Worm (Caenorhabditis elegans) whole organism, L4 larva: ENCODE data around the gene nspb-11.

Experiments
- F10B5.3 ChIP-seq: sonication (generic microtip); optimal IDR thresholded peaks from 2 replicates; lab custom pipeline; 2016; ENCODE audit warnings: mild to moderate bottlenecking, missing genetic modification characterization, missing compliant biosample characterization
- F44E2.7 ChIP-seq: fragments of 200-800 bp; sonication (Bioruptor generic); IDR thresholded peaks from 2 replicates; pipeline ENCODE4 v2.1.2; 2022; ENCODE audit warnings: missing genetic modification characterization, missing compliant biosample characterization
- R02D3.7 ChIP-seq: fragments of 150-350 bp; sonication (generic microtip); optimal IDR thresholded peaks from 3 replicates; lab custom pipeline; 2014; ENCODE audit warnings: missing biosample characterization, missing genetic modification characterization
- T20F7.1 ChIP-seq: fragments of 200-800 bp; sonication (Bioruptor generic); optimal IDR thresholded peaks from 2 replicates; lab custom pipeline; 2018; ENCODE audit warnings: mild to moderate bottlenecking, missing genetic modification characterization, missing compliant biosample characterization
- T26A8.4 ChIP-seq: fragments of 200-800 bp; sonication (Bioruptor generic); IDR thresholded peaks from 2 replicates; pipeline ENCODE4 v1.3.6; 2022; ENCODE audit warnings: missing genetic modification characterization, missing compliant biosample characterization
- Y75B8A.6 ChIP-seq: fragments of 200-800 bp; sonication (Bioruptor generic); IDR thresholded peaks from 2 replicates; pipeline ENCODE4 v1.3.6; 2022; ENCODE audit warnings: missing genetic modification reagents, missing genetic modification characterization, missing compliant biosample characterization
- ZK546.5 ChIP-seq, 2 experiments: sonication (generic microtip); optimal IDR thresholded peaks; 2 replicates each; lab custom pipeline; 2017; ENCODE audit warnings: missing biosample characterization in 2 of 2, missing genetic modification characterization in 2 of 2
- aha-1 ChIP-seq: fragments of 150-350 bp; peaks from one replicate; lab custom pipeline; 2014; ENCODE audit warnings: missing biosample characterization, missing genetic modification characterization
- attf-4 ChIP-seq: sonication (generic microtip); optimal IDR thresholded peaks from 3 replicates; lab custom pipeline; 2017; ENCODE audit warnings: missing biosample characterization, missing genetic modification characterization
- ceh-62 ChIP-seq: sonication (generic microtip); optimal IDR thresholded peaks from 2 replicates; lab custom pipeline; 2017; ENCODE audit warnings: missing biosample characterization, missing genetic modification characterization
- ceh-82 ChIP-seq: sonication (generic microtip); optimal IDR thresholded peaks from 2 replicates; lab custom pipeline; 2017; ENCODE audit warnings: missing biosample characterization, missing genetic modification characterization
- cey-2 ChIP-seq: sonication (generic microtip); optimal IDR thresholded peaks from 3 replicates; lab custom pipeline; 2017; ENCODE audit warnings: missing genetic modification characterization, mild to moderate bottlenecking, missing compliant biosample characterization, antibody characterized with exemption, borderline replicate concordance; ENCODE audit not compliant: insufficient read depth
- ctbp-1 ChIP-seq: fragments of 200-800 bp; sonication (Bioruptor generic); IDR thresholded peaks from 2 replicates; pipeline ENCODE4 v1.3.6; 2022; ENCODE audit warnings: missing genetic modification reagents, missing genetic modification characterization, missing compliant biosample characterization
- dmd-9 ChIP-seq: fragments of 200-800 bp; sonication (Bioruptor generic); IDR thresholded peaks from 2 replicates; pipeline ENCODE4 v1.3.6; 2022; ENCODE audit warnings: missing genetic modification reagents, missing genetic modification characterization, missing compliant biosample characterization
- dpl-1 ChIP-seq: fragments of 150-350 bp; optimal IDR thresholded peaks from 2 replicates; lab custom pipeline; 2014; ENCODE audit warnings: missing biosample characterization, missing genetic modification reagents, missing genetic modification characterization
- duxl-1 ChIP-seq: sonication (generic microtip); optimal IDR thresholded peaks from 2 replicates; lab custom pipeline; 2016; ENCODE audit warnings: mild to moderate bottlenecking, missing genetic modification characterization, moderate library complexity, missing compliant biosample characterization; ENCODE audit not compliant: poor library complexity
- dve-1 ChIP-seq: sonication (generic microtip); optimal IDR thresholded peaks from 2 replicates; lab custom pipeline; 2017; ENCODE audit warnings: antibody characterized with exemption, mild to moderate bottlenecking, missing genetic modification characterization, missing compliant biosample characterization; ENCODE audit not compliant: insufficient read depth
- egl-43 ChIP-seq: fragments of 200-800 bp; sonication (Bioruptor generic); IDR thresholded peaks from 2 replicates; pipeline ENCODE4 v1.3.6; 2022; ENCODE audit warnings: missing genetic modification reagents, missing genetic modification characterization, missing compliant biosample characterization
- gei-8 ChIP-seq: fragments of 200-800 bp; sonication (Bioruptor generic); optimal IDR thresholded peaks from 2 replicates; lab custom pipeline; 2018; ENCODE audit warnings: mild to moderate bottlenecking, missing genetic modification characterization, missing compliant biosample characterization
- hlh-11 ChIP-seq: fragments of 200-800 bp; sonication (Bioruptor generic); optimal IDR thresholded peaks from 2 replicates; lab custom pipeline; 2018; ENCODE audit warnings: mild to moderate bottlenecking, missing genetic modification characterization, missing compliant biosample characterization
- hlh-30 ChIP-seq: sonication (generic microtip); optimal IDR thresholded peaks from 2 replicates; lab custom pipeline; 2017; ENCODE audit warnings: antibody characterized with exemption, mild to moderate bottlenecking, missing genetic modification characterization, missing compliant biosample characterization; ENCODE audit not compliant: insufficient read depth
- lin-1 ChIP-seq: fragments of 200-800 bp; sonication (Bioruptor generic); IDR thresholded peaks from 2 replicates; pipeline ENCODE4 v1.3.6; 2022; ENCODE audit warnings: missing genetic modification reagents, missing genetic modification characterization, missing compliant biosample characterization
- lin-13 ChIP-seq: fragments of 150-350 bp; optimal IDR thresholded peaks from 2 replicates; lab custom pipeline; 2014; ENCODE audit warnings: missing biosample characterization, missing genetic modification reagents, missing genetic modification characterization
- lin-39 ChIP-seq: fragments of 150-350 bp; optimal IDR thresholded peaks from 2 replicates; lab custom pipeline; 2014; ENCODE audit warnings: missing biosample characterization, missing genetic modification reagents, missing genetic modification characterization
- lir-3 ChIP-seq: sonication (generic microtip); optimal IDR thresholded peaks from 2 replicates; lab custom pipeline; 2016; ENCODE audit warnings: mild to moderate bottlenecking, missing genetic modification characterization, missing compliant biosample characterization
- mdl-1 ChIP-seq, 2 experiments: fragments of 150-350 bp in 1 of 2; sonication (generic microtip) in 1 of 2; optimal IDR thresholded peaks; 2 replicates each; lab custom pipeline; 2014 to 2017; ENCODE audit warnings: missing biosample characterization in 2 of 2, missing genetic modification characterization in 2 of 2
- mep-1 ChIP-seq: fragments of 150-350 bp; sonication (generic microtip); optimal IDR thresholded peaks from 3 replicates; lab custom pipeline; 2014; ENCODE audit warnings: missing biosample characterization, missing genetic modification characterization
- mes-2 ChIP-seq: sonication (generic microtip); optimal IDR thresholded peaks from 2 replicates; lab custom pipeline; 2016; ENCODE audit warnings: missing genotype, mild to moderate bottlenecking, missing genetic modification characterization, missing compliant biosample characterization; ENCODE audit not compliant: poor library complexity, severe bottlenecking
- mxl-3 ChIP-seq: fragments of 200-800 bp; sonication (Bioruptor generic); optimal IDR thresholded peaks from 2 replicates; lab custom pipeline; 2018; ENCODE audit warnings: mild to moderate bottlenecking, missing genetic modification characterization, missing compliant biosample characterization
- nhr-111 ChIP-seq: fragments of 200-800 bp; sonication (Bioruptor generic); optimal IDR thresholded peaks from 2 replicates; lab custom pipeline; 2018; ENCODE audit warnings: mild to moderate bottlenecking, missing genetic modification characterization, missing compliant biosample characterization
- nhr-25 ChIP-seq: sonication (generic microtip); optimal IDR thresholded peaks from 2 replicates; lab custom pipeline; 2017; ENCODE audit warnings: missing genetic modification characterization, mild to moderate bottlenecking, missing compliant biosample characterization, antibody characterized with exemption, moderate library complexity, borderline replicate concordance; ENCODE audit not compliant: insufficient read depth
- nhr-28 ChIP-seq: fragments of 150-350 bp; optimal IDR thresholded peaks from 2 replicates; lab custom pipeline; 2014; ENCODE audit warnings: missing biosample characterization, missing genetic modification characterization
- nhr-76 ChIP-seq: fragments of 150-350 bp; optimal IDR thresholded peaks from 2 replicates; lab custom pipeline; 2014; ENCODE audit warnings: missing biosample characterization, missing genetic modification characterization
- pqm-1 ChIP-seq: sonication (generic microtip); optimal IDR thresholded peaks from 2 replicates; lab custom pipeline; 2017; ENCODE audit warnings: missing biosample characterization, missing genetic modification characterization
- skn-1 ChIP-seq: fragments of 150-350 bp; optimal IDR thresholded peaks from 2 replicates; lab custom pipeline; 2014; ENCODE audit warnings: missing biosample characterization, missing genetic modification characterization
- spr-3 ChIP-seq: fragments of 200-800 bp; sonication (Bioruptor generic); optimal IDR thresholded peaks from 2 replicates; lab custom pipeline; 2018; ENCODE audit warnings: mild to moderate bottlenecking, missing genetic modification characterization, missing compliant biosample characterization
- tag-97 ChIP-seq: fragments of 200-800 bp; sonication (Bioruptor generic); IDR thresholded peaks from 2 replicates; pipeline ENCODE4 v1.3.6; 2022; ENCODE audit warnings: missing genetic modification characterization, missing compliant biosample characterization
- unc-39 ChIP-seq: sonication (generic microtip); optimal IDR thresholded peaks from 2 replicates; lab custom pipeline; 2017; ENCODE audit warnings: missing biosample characterization, missing genetic modification characterization
- unc-62 ChIP-seq, 3 experiments: fragments of 150-350 bp in 1 of 3; sonication (generic microtip); optimal IDR thresholded peaks in 2 of 3; peaks in 1 of 3; 1 replicate in 1 of 3; 2 replicates in 2 of 3; lab custom pipeline; 2014 to 2017; ENCODE audit warnings: missing biosample characterization in 3 of 3, missing genetic modification characterization in 3 of 3, missing genetic modification reagents in 3 of 3, missing genotype in 1 of 3
- zfp-2 ChIP-seq: sonication (generic microtip); optimal IDR thresholded peaks from 2 replicates; lab custom pipeline; 2016; ENCODE audit warnings: mild to moderate bottlenecking, missing genetic modification characterization, missing compliant biosample characterization
- ztf-7 ChIP-seq: fragments of 150-350 bp; optimal IDR thresholded peaks from 2 replicates; lab custom pipeline; 2014; ENCODE audit warnings: missing biosample characterization, missing genetic modification characterization

nspb-11 gene

DNA sequence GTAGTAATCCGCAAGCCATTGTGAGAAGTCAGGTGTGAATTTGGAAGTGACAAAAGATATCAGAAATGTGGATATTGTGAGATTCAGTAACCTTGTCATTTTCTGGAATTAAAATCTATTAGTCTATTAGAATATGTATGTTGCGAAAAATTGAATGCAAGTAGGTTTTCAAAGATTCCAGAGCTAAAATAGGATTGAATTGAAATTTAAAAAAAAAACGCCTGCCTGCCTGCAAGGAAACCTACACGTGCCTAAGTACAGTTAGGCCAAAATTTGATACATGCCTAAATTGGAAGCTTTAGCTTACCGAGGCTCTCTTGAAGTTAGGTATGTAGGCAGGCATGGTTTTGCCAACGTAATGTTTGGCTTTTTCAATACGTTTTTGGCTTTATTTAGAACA lies 28.1 kb downstream of the nspb-11 start, which contains the start of gene lips-9:
TSS of gene lips-9 (minus strand) at position 101 of the 400 bp plus-strand sequence.
- TF ChIP-seq nhr-25 (tag; lab: Kevin White, UChicago), result no peak
- no peak for TF ChIP-seq ceh-82 (tag; lab: Kevin White, UChicago)
- TF ChIP-seq ctbp-1 (GFP tag; lab: Robert Waterston, UW), result no peak
- TF ChIP-seq dmd-9, result no peak
- TF ChIP-seq ztf-7 (tag; lab: Kevin White, UChicago), result no peak
- no peak for TF ChIP-seq F10B5.3
- no peak for TF ChIP-seq unc-39 (tag; lab: Kevin White, UChicago)
- no peak for TF ChIP-seq T20F7.1 (GFP tag; lab: Kevin White, UChicago)
- TF ChIP-seq Y75B8A.6, result no peak
- no peak for TF ChIP-seq R02D3.7 (tag; lab: Kevin White, UChicago)
- TF ChIP-seq spr-3 (GFP tag; lab: Kevin White, UChicago), result no peak
- TF ChIP-seq T26A8.4 (GFP tag; lab: Robert Waterston, UW), result no peak
- TF ChIP-seq cey-2, result no peak
- TF ChIP-seq tag-97 (GFP tag; lab: Robert Waterston, UW), result no peak
- TF ChIP-seq ZK546.5 (tag; optimal IDR thresholded peaks at IDR 0.05; lab: Kevin White, UChicago), result no peak
- no peak for TF ChIP-seq attf-4 (tag; lab: Kevin White, UChicago)
- TF ChIP-seq, all 104 proteins: peak for 0

DNA sequence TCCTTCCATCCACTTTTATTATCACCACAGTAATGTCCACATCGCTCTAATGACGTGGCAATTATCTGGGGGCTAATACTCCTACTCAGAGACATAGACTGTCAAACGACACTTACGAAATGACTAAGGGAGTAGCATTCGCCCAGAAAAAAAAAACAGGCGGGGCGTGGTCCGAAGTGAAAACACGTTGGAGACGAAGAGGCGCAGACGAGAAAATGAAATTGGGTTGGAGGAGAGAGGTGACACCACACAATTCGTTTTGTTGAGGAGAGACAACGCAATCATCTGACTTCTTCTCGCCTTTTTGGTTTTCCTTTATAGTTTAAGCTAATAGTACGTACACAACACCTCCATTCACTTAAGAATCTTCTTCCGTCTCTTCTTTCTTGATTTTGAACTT lies 32.0 kb downstream of the nspb-11 start:
- TF ChIP-seq mxl-3 (GFP tag; lab: Kevin White, UChicago) (peak; percentile 61), dmd-9 (no peak), hlh-30 (tag; lab: Kevin White, UChicago) (peak; percentile 50), dve-1 (tag; lab: Kevin White, UChicago) (peak; percentile 35), mep-1 (tag; lab: Kevin White, UChicago) (peak; percentile 37), nhr-28 (tag; lab: Kevin White, UChicago) (peak; percentile 68), lin-13 (GFP tag; lab: Kevin White, UChicago) (no peak), hlh-11 (tag; lab: Kevin White, UChicago) (peak; percentile 29), mdl-1 (tag; optimal IDR thresholded peaks at IDR 0.05; lab: Kevin White, UChicago) (peak in 1 of 2 experiments; percentile 32)

DNA sequence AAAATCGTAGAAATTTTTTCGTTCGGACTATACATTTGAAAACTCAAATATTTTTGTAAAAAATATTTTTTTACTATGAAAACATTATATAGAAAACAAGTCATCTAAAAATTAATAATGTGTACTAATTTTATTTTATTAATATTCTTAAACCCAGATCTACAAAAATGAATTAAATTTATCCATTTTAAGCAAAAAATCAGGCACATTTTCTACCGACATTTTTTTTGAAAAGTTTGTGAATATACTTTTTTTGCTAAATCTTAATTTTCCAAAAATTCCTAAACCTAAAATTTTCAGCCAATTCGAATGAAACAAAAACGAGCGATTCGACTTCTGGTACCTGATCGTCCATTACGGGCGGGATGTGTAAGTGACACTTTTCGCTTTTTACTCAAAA lies 32.6 kb downstream of the nspb-11 start, which contains the start of gene arrd-10:
TSS of gene arrd-10 (plus strand) at position 301 of the 400 bp plus-strand sequence.
- no peak for TF ChIP-seq tag-97 (GFP tag; lab: Robert Waterston, UW)
- no peak for TF ChIP-seq aha-1
- no peak for TF ChIP-seq ZK546.5 (tag; optimal IDR thresholded peaks at IDR 0.05; lab: Kevin White, UChicago)
- TF ChIP-seq dmd-9, result no peak
- no peak for TF ChIP-seq lin-1
- TF ChIP-seq nhr-76 (tag; lab: Kevin White, UChicago), result no peak
- TF ChIP-seq hlh-30 (tag; lab: Kevin White, UChicago), result no peak
- no peak for TF ChIP-seq lin-39

DNA sequence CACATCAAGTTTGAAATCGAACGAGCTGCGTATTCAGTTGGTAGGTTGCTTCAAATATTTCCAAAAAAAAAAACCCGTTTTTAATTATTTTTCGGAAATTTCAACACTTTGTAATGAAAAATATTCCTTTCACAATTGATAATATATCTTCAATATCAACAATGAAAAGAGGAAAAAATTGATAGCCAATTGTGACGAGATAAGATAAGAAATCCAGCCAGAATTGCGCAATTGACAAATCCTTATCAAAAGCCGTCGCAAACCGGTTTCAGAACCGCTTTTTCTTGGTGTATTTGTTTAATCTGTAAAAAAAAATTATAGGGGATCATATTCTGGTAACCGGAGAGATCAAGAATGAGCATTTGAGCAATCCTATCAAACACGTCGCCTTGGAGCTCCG lies 35.3 kb downstream of the nspb-11 start:
- no peak for TF ChIP-seq dpl-1
- no peak for TF ChIP-seq mxl-3 (GFP tag; lab: Kevin White, UChicago)
- peak; percentile 22 for TF ChIP-seq nhr-28 (tag; lab: Kevin White, UChicago)

DNA sequence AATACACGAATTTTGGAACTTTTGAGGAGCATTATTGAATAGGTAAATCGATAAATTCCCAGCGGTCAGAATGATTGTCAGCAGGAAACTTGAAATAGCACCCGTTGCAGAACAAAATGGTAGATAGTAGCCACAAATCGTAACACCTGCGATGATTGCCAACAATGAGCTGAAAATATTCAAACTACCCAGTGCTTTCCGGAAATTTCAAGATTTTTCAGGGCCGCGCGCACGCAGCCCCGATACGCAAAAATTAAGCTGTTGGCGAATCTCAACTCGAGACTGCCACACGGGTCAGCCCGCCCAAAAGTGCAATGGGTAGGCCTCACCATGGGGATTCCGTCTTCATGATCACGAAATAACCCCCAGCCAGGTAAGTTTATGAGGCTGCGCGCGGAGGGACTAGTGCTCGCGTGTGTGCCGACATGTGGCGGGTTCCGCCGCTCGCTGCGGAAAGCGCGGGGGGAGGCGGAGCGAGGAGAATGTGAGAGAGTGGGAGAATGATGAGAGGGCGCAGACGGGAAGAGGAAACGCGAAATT lies 37.5 kb downstream of the nspb-11 start:
- TF ChIP-seq egl-43, result peak; percentile 96
- no peak for TF ChIP-seq skn-1
- peak; percentile 83 for TF ChIP-seq zfp-2 (tag; lab: Kevin White, UChicago)
- TF ChIP-seq F44E2.7 (GFP tag; lab: Robert Waterston, UW), result peak; percentile 84
- no peak for TF ChIP-seq ceh-62 (tag; lab: Kevin White, UChicago)
- TF ChIP-seq pqm-1 (tag; lab: Kevin White, UChicago), result peak; percentile 24
- TF ChIP-seq T26A8.4 (GFP tag; lab: Robert Waterston, UW), result peak; percentile 99
- TF ChIP-seq nhr-28 (tag; lab: Kevin White, UChicago), result peak; percentile 72
- peak; percentile 91 for TF ChIP-seq duxl-1
- TF ChIP-seq nhr-76 (tag; lab: Kevin White, UChicago), result no peak
- TF ChIP-seq nhr-111 (GFP tag; lab: Kevin White, UChicago), result peak; percentile 95
- TF ChIP-seq gei-8, result peak; percentile 90
- no peak for TF ChIP-seq ZK546.5 (tag; optimal IDR thresholded peaks at IDR 0.05; lab: Kevin White, UChicago)
- TF ChIP-seq spr-3 (GFP tag; lab: Kevin White, UChicago), result peak; percentile 95
- TF ChIP-seq unc-62 (GFP tag; optimal IDR thresholded peaks at IDR 0.05 in 1 of 2; lab: Kevin White, UChicago), result peak in 1 of 2 experiments; percentile 94
- TF ChIP-seq unc-62 (tag; optimal IDR thresholded peaks at IDR 0.05; lab: Kevin White, UChicago), result no peak
- peak; percentile 86 to 95 for TF ChIP-seq mdl-1 (tag; optimal IDR thresholded peaks at IDR 0.05; lab: Kevin White, UChicago)
- TF ChIP-seq mes-2 (tag; lab: Kevin White, UChicago), result peak; percentile 93
- peak; percentile 38 for TF ChIP-seq ztf-7 (tag; lab: Kevin White, UChicago)
- TF ChIP-seq lir-3, result peak; percentile 82
